Worm (Caenorhabditis elegans): ENCODE data around the gene F40A3.6.
A peak's percentile ranks its signal among the peaks of the same experiment; 100 is the strongest.

Gene F40A3.6

ce11 chrV:7908431-7908830, 14.8 kb upstream of the F40A3.6 start:
- TF ChIP-seq lin-1 (GFP tag; IDR thresholded peaks at IDR 0.05) (no peak), daf-16 (GFP tag; optimal IDR thresholded peaks at IDR 0.05) (peak in 1 of 2 experiments; percentile 94), daf-16 (tag; optimal IDR thresholded peaks at IDR 0.05) (no peak), ama-1 (optimal IDR thresholded peaks at IDR 0.05) (no peak)

ce11 chrV:7904389-7904788, 10.7 kb upstream of the F40A3.6 start:
- TF ChIP-seq zfp-2 (tag; optimal IDR thresholded peaks at IDR 0.05), result no peak
- no peak for TF ChIP-seq skn-1 (tag; optimal IDR thresholded peaks at IDR 0.05)
- TF ChIP-seq fkh-10 (GFP tag; optimal IDR thresholded peaks at IDR 0.05), result peak; percentile 92
- TF ChIP-seq lim-7 (GFP tag; IDR thresholded peaks at IDR 0.05), result no peak
- TF ChIP-seq php-3 (GFP tag; IDR thresholded peaks at IDR 0.05), result no peak
- no peak for TF ChIP-seq F26F4.8 (GFP tag; conservative IDR thresholded peaks at IDR 0.05)
- no peak for TF ChIP-seq spr-1 (tag; optimal IDR thresholded peaks at IDR 0.05)
- no peak for TF ChIP-seq zip-11 (GFP tag; IDR thresholded peaks at IDR 0.05)
- no peak for TF ChIP-seq mdl-1 (tag; optimal IDR thresholded peaks at IDR 0.05)
- TF ChIP-seq Y48G9A.11 (GFP tag; IDR thresholded peaks at IDR 0.05), result no peak
- TF ChIP-seq F44E2.7 (GFP tag; IDR thresholded peaks at IDR 0.05), result no peak
- TF ChIP-seq unc-62 (GFP tag; optimal IDR thresholded peaks at IDR 0.05 in 1 of 2), result peak in 1 of 2 experiments; percentile 80
- TF ChIP-seq unc-62 (tag; optimal IDR thresholded peaks at IDR 0.05), result no peak
- no peak for TF ChIP-seq lir-3 (tag; optimal IDR thresholded peaks at IDR 0.05)
- no peak for TF ChIP-seq gei-8 (GFP tag; optimal IDR thresholded peaks at IDR 0.05)

- TF ChIP-seq tag-97 (GFP tag; IDR thresholded peaks at IDR 0.05), result no peak
- TF ChIP-seq ceh-62 (tag; optimal IDR thresholded peaks at IDR 0.05), result no peak
- TF ChIP-seq D1046.2 (GFP tag; IDR thresholded peaks at IDR 0.05), result no peak
- no peak for TF ChIP-seq ZK337.2 (GFP tag; IDR thresholded peaks at IDR 0.05)
- TF ChIP-seq ctbp-1 (GFP tag; IDR thresholded peaks at IDR 0.05), result no peak
- no peak for TF ChIP-seq lin-38 (GFP tag; IDR thresholded peaks at IDR 0.05)
- no peak for TF ChIP-seq unc-130 (GFP tag; optimal IDR thresholded peaks at IDR 0.05)
- TF ChIP-seq nhr-11 (tag; optimal IDR thresholded peaks at IDR 0.05), result no peak
- TF ChIP-seq hif-1 (tag; optimal IDR thresholded peaks at IDR 0.05), result no peak
- no peak for TF ChIP-seq sdz-12 (GFP tag; optimal IDR thresholded peaks at IDR 0.05)
- no peak for TF ChIP-seq nhr-6 (tag; optimal IDR thresholded peaks at IDR 0.05)
- no peak for TF ChIP-seq zag-1 (tag; optimal IDR thresholded peaks at IDR 0.05)
- no peak for TF ChIP-seq ama-1 (optimal IDR thresholded peaks at IDR 0.05)
- no peak for TF ChIP-seq zfp-3 (GFP tag; conservative IDR thresholded peaks at IDR 0.05)
- no peak for TF ChIP-seq nhr-237 (tag; optimal IDR thresholded peaks at IDR 0.05)
Observed at ce11 chrV:7901222-7901621, 7.6 kb upstream of the F40A3.6 start.

- TF ChIP-seq mdt-29 (GFP tag; IDR thresholded peaks at IDR 0.05) (no peak), Y48G9A.11 (GFP tag; IDR thresholded peaks at IDR 0.05) (no peak), mes-2 (tag; optimal IDR thresholded peaks at IDR 0.05; ENCODE audit: poor library complexity, severe bottlenecking) (no peak), ceh-82 (tag; optimal IDR thresholded peaks at IDR 0.05) (no peak), spr-3 (GFP tag; optimal IDR thresholded peaks at IDR 0.05) (no peak), hlh-30 (tag; optimal IDR thresholded peaks at IDR 0.05; ENCODE audit: insufficient read depth) (no peak), D1046.2 (GFP tag; IDR thresholded peaks at IDR 0.05) (no peak), nhr-25 (tag; optimal IDR thresholded peaks at IDR 0.05; ENCODE audit: borderline replicate concordance, insufficient read depth) (no peak), zfp-2 (tag; optimal IDR thresholded peaks at IDR 0.05) (no peak), dmd-9 (GFP tag; IDR thresholded peaks at IDR 0.05) (no peak), nhr-11 (tag; optimal IDR thresholded peaks at IDR 0.05) (no peak), unc-130 (GFP tag; optimal IDR thresholded peaks at IDR 0.05) (no peak), lin-39 (tag; optimal IDR thresholded peaks at IDR 0.05) (no peak), spr-1 (tag; optimal IDR thresholded peaks at IDR 0.05) (no peak), R02D3.7 (tag; optimal IDR thresholded peaks at IDR 0.05) (no peak)
Observed at ce11 chrV:7899761-7900160, 6.1 kb upstream of the F40A3.6 start, which contains the start of gene F40A3.7. F40A3.7 (minus strand) TSS chrV:7899861.

Data from whole organism, L4 larva.